Fruit fly (Drosophila melanogaster) whole organism, embryonic: ENCODE results near the gene ens.

Experiments used
- Aef1 ChIP-seq: fragments of 200-800 bp; sonication (Bioruptor generic); IDR thresholded peaks from 3 replicates; pipeline ENCODE4 v1.3.6; 2022; ENCODE audit warnings: missing biosample characterization, missing genetic modification characterization
- B-H2 ChIP-seq: fragments of 200-800 bp; sonication (Bioruptor generic); optimal IDR thresholded peaks from 2 replicates; lab custom pipeline; 2018; ENCODE audit warnings: missing biosample characterization, mild to moderate bottlenecking, missing genetic modification characterization
- CG10267 ChIP-seq: fragments of 200-800 bp; sonication (Bioruptor generic); optimal IDR thresholded peaks from 2 replicates; lab custom pipeline; 2018; ENCODE audit warnings: missing biosample characterization, mild to moderate bottlenecking, missing genetic modification characterization, moderate library complexity
- CG10979 ChIP-seq: fragments of 200-800 bp; sonication (Bioruptor generic); optimal IDR thresholded peaks from 2 replicates; lab custom pipeline; 2018; ENCODE audit warnings: missing biosample characterization, mild to moderate bottlenecking, missing genetic modification characterization, moderate library complexity
- CG11247 ChIP-seq: fragments of 200-800 bp; sonication (Bioruptor generic); IDR thresholded peaks from 2 replicates; pipeline ENCODE4 v1.3.6; 2022; ENCODE audit warnings: missing biosample characterization, missing genetic modification characterization
- CG15696 ChIP-seq: fragments of 200-800 bp; sonication (Bioruptor generic); optimal IDR thresholded peaks from 2 replicates; lab custom pipeline; 2019; ENCODE audit warnings: missing biosample characterization, mild to moderate bottlenecking, missing genetic modification characterization, moderate library complexity
- CG1602 ChIP-seq: fragments of 200-800 bp; sonication (Bioruptor generic); optimal IDR thresholded peaks from 3 replicates; lab custom pipeline; 2016; ENCODE audit warnings: missing biosample characterization, missing genetic modification characterization
- CG1603 ChIP-seq: fragments of 200-800 bp; sonication (Bioruptor generic); optimal IDR thresholded peaks from 2 replicates; lab custom pipeline; 2019; ENCODE audit warnings: missing biosample characterization, mild to moderate bottlenecking, missing genetic modification characterization, moderate library complexity
- CG17829 ChIP-seq: fragments of 200-800 bp; optimal IDR thresholded peaks from 2 replicates; lab custom pipeline; 2019; ENCODE audit warnings: missing biosample characterization, mild to moderate bottlenecking, missing genetic modification characterization, moderate library complexity
- CG18476 ChIP-seq: fragments of 200-800 bp; sonication (Bioruptor generic); optimal IDR thresholded peaks from 2 replicates; lab custom pipeline; 2016; ENCODE audit warnings: missing biosample characterization, mild to moderate bottlenecking, missing genetic modification characterization
- CG2116 ChIP-seq: fragments of 200-800 bp; sonication (Bioruptor generic); optimal IDR thresholded peaks from 3 replicates; lab custom pipeline; 2018; ENCODE audit warnings: missing biosample characterization, mild to moderate bottlenecking, missing genetic modification characterization
- CG2199 ChIP-seq: fragments of 200-800 bp; sonication (Bioruptor generic); IDR thresholded peaks from 3 replicates; pipeline ENCODE4 v1.3.6; 2022; ENCODE audit warnings: missing biosample characterization, missing genetic modification characterization
- CG2202 ChIP-seq: fragments of 200-800 bp; sonication (Bioruptor generic); optimal IDR thresholded peaks from 2 replicates; lab custom pipeline; 2018; ENCODE audit warnings: missing biosample characterization, mild to moderate bottlenecking, missing genetic modification characterization
- CG30403 ChIP-seq: fragments of 200-800 bp; sonication (Bioruptor generic); optimal IDR thresholded peaks from 3 replicates; lab custom pipeline; 2016; ENCODE audit warnings: missing biosample characterization, missing genetic modification characterization
- CG31441 ChIP-seq: fragments of 200-800 bp; sonication (Bioruptor generic); IDR thresholded peaks from 2 replicates; pipeline ENCODE4 v1.3.6; 2022; ENCODE audit warnings: missing biosample characterization, missing genetic modification characterization
- CG3281 ChIP-seq: fragments of 200-800 bp; sonication (Bioruptor generic); optimal IDR thresholded peaks from 3 replicates; lab custom pipeline; 2017; ENCODE audit warnings: missing biosample characterization, mild to moderate bottlenecking, missing genetic modification characterization
- CG6254 ChIP-seq: fragments of 200-800 bp; sonication (Bioruptor generic); optimal IDR thresholded peaks from 3 replicates; lab custom pipeline; 2017; ENCODE audit warnings: mild to moderate bottlenecking, missing biosample characterization, missing genetic modification reagents, missing genetic modification characterization
- CG8359 ChIP-seq: fragments of 200-800 bp; sonication (Bioruptor generic); optimal IDR thresholded peaks from 2 replicates; lab custom pipeline; 2017; ENCODE audit warnings: missing biosample characterization, mild to moderate bottlenecking, missing genetic modification characterization, borderline replicate concordance
- CG8944 ChIP-seq: fragments of 200-800 bp; sonication (Bioruptor generic); optimal IDR thresholded peaks from 3 replicates; lab custom pipeline; 2016; ENCODE audit warnings: missing biosample characterization, missing genetic modification characterization
- CG9797 ChIP-seq: fragments of 200-800 bp; sonication (Bioruptor generic); optimal IDR thresholded peaks from 3 replicates; lab custom pipeline; 2018; ENCODE audit warnings: missing biosample characterization, mild to moderate bottlenecking, missing genetic modification characterization
- Ets65A ChIP-seq: fragments of 200-800 bp; sonication (Bioruptor generic); peaks from one replicate; lab custom pipeline; 2016; ENCODE audit warnings: missing biosample characterization, missing genetic modification characterization
- Ets97D ChIP-seq: fragments of 200-800 bp; sonication (Bioruptor generic); optimal IDR thresholded peaks from 3 replicates; lab custom pipeline; 2016; ENCODE audit warnings: missing biosample characterization, missing genetic modification characterization
- HLH4C ChIP-seq: fragments of 200-800 bp; sonication (Bioruptor generic); IDR thresholded peaks from 3 replicates; pipeline ENCODE4 v1.3.6; 2022; ENCODE audit warnings: missing biosample characterization, missing genetic modification characterization; ENCODE audit not compliant: partially characterized antibody
- Hsf ChIP-seq: fragments of 200-800 bp; sonication (Bioruptor generic); optimal IDR thresholded peaks from 3 replicates; lab custom pipeline; 2016; ENCODE audit warnings: missing biosample characterization, missing genetic modification characterization
- Kr ChIP-seq: fragments of 200-800 bp; sonication (Bioruptor generic); optimal IDR thresholded peaks from 2 replicates; lab custom pipeline; 2017; ENCODE audit warnings: missing biosample characterization, mild to moderate bottlenecking, missing genetic modification characterization
- Lim3 ChIP-seq: fragments of 200-800 bp; sonication (Bioruptor generic); IDR thresholded peaks from 2 replicates; pipeline ENCODE4 v1.3.6; 2022; ENCODE audit warnings: missing biosample characterization, missing genetic modification characterization
- Max ChIP-seq: fragments of 200-800 bp; sonication (Bioruptor generic); optimal IDR thresholded peaks from 2 replicates; lab custom pipeline; 2016; ENCODE audit warnings: missing biosample characterization, mild to moderate bottlenecking, missing genetic modification characterization
- Opbp ChIP-seq: fragments of 200-800 bp; sonication (Bioruptor generic); IDR thresholded peaks from 3 replicates; pipeline ENCODE4 v1.3.6; 2022; ENCODE audit warnings: missing biosample characterization, missing genetic modification characterization; ENCODE audit not compliant: partially characterized antibody
- Ptx1 ChIP-seq: fragments of 200-800 bp; sonication (Bioruptor generic); IDR thresholded peaks from 2 replicates; pipeline ENCODE4 v1.3.6; 2022; ENCODE audit warnings: missing biosample characterization, missing genetic modification characterization
- Sin3A ChIP-seq: fragments of >200 bp; optimal IDR thresholded peaks from 2 replicates; lab custom pipeline; 2018
- Sry-β ChIP-seq: fragments of 200-800 bp; sonication (Bioruptor generic); optimal IDR thresholded peaks from 2 replicates; lab custom pipeline; 2018; ENCODE audit warnings: missing biosample characterization, mild to moderate bottlenecking, missing genetic modification characterization, moderate library complexity
- Sry-δ ChIP-seq: fragments of 200-800 bp; sonication (Bioruptor generic); optimal IDR thresholded peaks from 2 replicates; lab custom pipeline; 2016; ENCODE audit warnings: missing biosample characterization, missing genetic modification characterization
- Xrp1 ChIP-seq: fragments of 200-800 bp; sonication (Bioruptor generic); IDR thresholded peaks from 2 replicates; pipeline ENCODE4 v1.3.6; 2022; ENCODE audit warnings: missing biosample characterization, missing genetic modification characterization
- ac ChIP-seq: fragments of 200-800 bp; sonication (Bioruptor generic); optimal IDR thresholded peaks from 3 replicates; lab custom pipeline; 2017; ENCODE audit warnings: missing biosample characterization, mild to moderate bottlenecking, missing genetic modification characterization
- cato ChIP-seq: fragments of 200-800 bp; sonication (Bioruptor generic); optimal IDR thresholded peaks from 2 replicates; lab custom pipeline; 2016; ENCODE audit warnings: missing biosample characterization, missing genetic modification characterization, borderline replicate concordance
- fd96Cb ChIP-seq: fragments of 200-800 bp; sonication (Bioruptor generic); optimal IDR thresholded peaks from 2 replicates; lab custom pipeline; 2018; ENCODE audit warnings: missing biosample characterization, mild to moderate bottlenecking, missing genetic modification characterization, moderate library complexity
- grau ChIP-seq: fragments of 200-800 bp; optimal IDR thresholded peaks from 3 replicates; lab custom pipeline; 2019; ENCODE audit warnings: missing biosample characterization, mild to moderate bottlenecking, missing genetic modification characterization, moderate library complexity
- gro ChIP-seq: fragments of 200-800 bp; sonication (Bioruptor generic); optimal IDR thresholded peaks from 2 replicates; lab custom pipeline; 2016; ENCODE audit warnings: missing biosample characterization, missing genetic modification characterization
- knrl ChIP-seq: fragments of 200-800 bp; sonication (Bioruptor generic); IDR thresholded peaks from 3 replicates; pipeline ENCODE4 v1.3.6; 2022; ENCODE audit warnings: missing biosample characterization, missing genetic modification characterization; ENCODE audit not compliant: partially characterized antibody
- lov ChIP-seq, 2 experiments: fragments of 200-800 bp in 1 of 2; fragments of >200 bp in 1 of 2; sonication (Bioruptor generic) in 1 of 2; IDR thresholded peaks in 1 of 2; optimal IDR thresholded peaks in 1 of 2; 2 replicates in 1 of 2; 3 replicates in 1 of 2; pipeline versions ENCODE4 v1.3.6 to Lab custom; 2017 to 2022; ENCODE audit warnings: missing biosample characterization in 1 of 2, missing genetic modification characterization in 1 of 2
- nerfin-2 ChIP-seq: fragments of 200-800 bp; sonication (Bioruptor generic); IDR thresholded peaks from 2 replicates; pipeline ENCODE4 v1.3.6; 2022; ENCODE audit warnings: missing biosample characterization, missing genetic modification characterization; ENCODE audit not compliant: partially characterized antibody
- otp ChIP-seq: fragments of 200-800 bp; sonication (Bioruptor generic); IDR thresholded peaks from 3 replicates; pipeline ENCODE4, ENCODE4 v1.3.6; 2022; ENCODE audit warnings: missing biosample characterization, missing genetic modification characterization
- scrt ChIP-seq: fragments of 200-800 bp; sonication (Bioruptor generic); optimal IDR thresholded peaks from 2 replicates; lab custom pipeline; 2018; ENCODE audit warnings: missing biosample characterization, mild to moderate bottlenecking, missing genetic modification characterization, moderate library complexity
- sens ChIP-seq: fragments of 200-800 bp; sonication (Bioruptor generic); peaks from one replicate; lab custom pipeline; 2016; ENCODE audit warnings: missing biosample characterization, missing genetic modification characterization
- tin ChIP-seq: fragments of 200-800 bp; sonication (Bioruptor generic); optimal IDR thresholded peaks from 3 replicates; lab custom pipeline; 2016; ENCODE audit warnings: missing biosample characterization, missing genetic modification characterization
- unpg ChIP-seq: fragments of 200-800 bp; sonication (Bioruptor generic); optimal IDR thresholded peaks from 3 replicates; lab custom pipeline; 2018; ENCODE audit warnings: missing biosample characterization, mild to moderate bottlenecking, missing genetic modification characterization, moderate library complexity
- wdn ChIP-seq: fragments of 200-800 bp; sonication (Bioruptor generic); IDR thresholded peaks from 2 replicates; pipeline ENCODE4 v1.3.6; 2022; ENCODE audit warnings: missing biosample characterization, missing genetic modification characterization
- z ChIP-seq: fragments of 200-800 bp; sonication (Bioruptor generic); IDR thresholded peaks from 3 replicates; pipeline ENCODE4 v1.3.6; 2022; ENCODE audit warnings: missing biosample characterization, missing genetic modification characterization

The ens gene

dm6 chr3L:4169957-4170651 is 35.8 kb upstream of the ens start, which contains the start of gene Ero1L (continued):
- TF ChIP-seq CG2199 (GFP tag; lab: Robert Waterston, UW) (peak; percentile 65; the same call in 1 of the 3 replicates), otp (GFP tag; lab: Robert Waterston, UW) (peak; percentile 30; the same call in 1 of the 3 replicates), CG1603 (tag; lab: Kevin White, UChicago) (peak; percentile 33), Opbp (GFP tag; lab: Robert Waterston, UW) (peak; percentile 42; the same call in 1 of the 3 replicates), Sry-β (peak; percentile 0), Ptx1 (GFP tag; lab: Robert Waterston, UW) (no peak; the same call in 1 of the 2 replicates), CG10267 (tag; lab: Kevin White, UChicago) (peak; percentile 70), CG1602 (peak; percentile 25), CG10979 (tag; lab: Kevin White, UChicago) (peak; percentile 29), Ets97D (GFP tag; lab: Kevin White, UChicago) (peak; percentile 29), nerfin-2 (peak; percentile 48; the same call in 1 of the 2 replicates), CG18476 (GFP tag; lab: Kevin White, UChicago) (no peak), CG15696 (tag; lab: Kevin White, UChicago) (peak; percentile 41), gro (no peak), Aef1 (GFP tag; lab: Robert Waterston, UW) (peak; percentile 52), CG8359 (GFP tag; lab: Kevin White, UChicago) (no peak), Ets65A (GFP tag; lab: Kevin White, UChicago) (peak; percentile 30), tin (GFP tag; lab: Kevin White, UChicago) (peak; percentile 35), B-H2 (GFP tag; lab: Kevin White, UChicago) (no peak), scrt (peak; percentile 15), CG2116 (GFP tag; lab: Kevin White, UChicago) (peak; percentile 62), unpg (GFP tag; lab: Kevin White, UChicago) (peak; percentile 7), lov (optimal IDR thresholded peaks at IDR 0.05; lab: Kevin White, UChicago) (no peak), lov (GFP tag; IDR thresholded peaks at IDR 0.05; lab: Robert Waterston, UW) (0 out of 3 replicates have a peak, but pooled peaks have one; percentile 47), grau (tag; lab: Kevin White, UChicago) (peak; percentile 12), Kr (GFP tag; lab: Kevin White, UChicago) (no peak), Xrp1 (GFP tag; lab: Robert Waterston, UW) (peak; percentile 27; the same call in 1 of the 2 replicates), Sry-δ (GFP tag; lab: Kevin White, UChicago) (peak; percentile 9), CG17829 (peak; percentile 52), Hsf (no peak), knrl (GFP tag; lab: Robert Waterston, UW) (0 out of 3 replicates have a peak, but pooled peaks have one; percentile 47), fd96Cb (peak; percentile 14), cato (no peak), Sin3A (lab: Kevin White, UChicago) (peak; percentile 41), z (GFP tag; lab: Robert Waterston, UW) (no peak), CG30403 (GFP tag; lab: Kevin White, UChicago) (peak; percentile 16), wdn (0 out of 2 replicates have a peak, but pooled peaks have one; percentile 42), CG8944 (peak; percentile 12), CG9797 (GFP tag; lab: Kevin White, UChicago) (peak; percentile 94), CG6254 (GFP tag; lab: Kevin White, UChicago) (peak; percentile 46), Lim3 (no peak), CG2202 (no peak), sens (GFP tag; lab: Kevin White, UChicago) (peak; percentile 54), CG11247 (GFP tag; lab: Robert Waterston, UW) (peak; percentile 36; the same call in 1 of the 2 replicates), Max (GFP tag; lab: Kevin White, UChicago) (peak; percentile 39), CG31441 (GFP tag; lab: Robert Waterston, UW) (peak; percentile 78), CG3281 (peak; percentile 5), HLH4C (GFP tag; lab: Robert Waterston, UW) (0 out of 3 replicates have a peak, but pooled peaks have one; percentile 11), ac (no peak)
